Worm (Caenorhabditis elegans): ENCODE data around the gene noah-2.

noah-2 gene

ce11 chrIV:14072011-14072649 is 18.9 kb upstream of the noah-2 start:
- 0 out of 2 replicates have a peak, but pooled peaks have one; percentile 47 for TF ChIP-seq cebp-2 (GFP tag; IDR thresholded peaks at IDR 0.05)
- TF ChIP-seq ztf-6 (GFP tag; IDR thresholded peaks at IDR 0.05) = no peak
- TF ChIP-seq ZK185.1 (tag; optimal IDR thresholded peaks at IDR 0.05; ENCODE audit: poor library complexity, severe bottlenecking) = no peak
- TF ChIP-seq hlh-12 (tag; optimal IDR thresholded peaks at IDR 0.05) = no peak
- TF ChIP-seq nhr-90 (tag; optimal IDR thresholded peaks at IDR 0.05) = no peak
- TF ChIP-seq ztf-25 (GFP tag; IDR thresholded peaks at IDR 0.05) = no peak
- TF ChIP-seq zfh-2 (GFP tag; conservative IDR thresholded peaks at IDR 0.05) = peak; percentile 72
- TF ChIP-seq mel-28 (tag; optimal IDR thresholded peaks at IDR 0.05; ENCODE audit: borderline replicate concordance) = no peak
- TF ChIP-seq lir-1 (GFP tag; conservative IDR thresholded peaks at IDR 0.05) = no peak
- no peak for TF ChIP-seq ztf-28 (GFP tag; IDR thresholded peaks at IDR 0.05)
- no peak for TF ChIP-seq tbx-9 (tag; optimal IDR thresholded peaks at IDR 0.05; ENCODE audit: borderline replicate concordance)
- no peak for TF ChIP-seq nhr-120 (GFP tag; IDR thresholded peaks at IDR 0.05)
- peak; percentile 3 for TF ChIP-seq ceh-79 (tag; optimal IDR thresholded peaks at IDR 0.05)
- peak; percentile 25 for TF ChIP-seq tlf-1 (GFP tag; optimal IDR thresholded peaks at IDR 0.05)
- TF ChIP-seq aptf-2 (GFP tag; conservative IDR thresholded peaks at IDR 0.05) = no peak
- TF ChIP-seq K11D2.4 (GFP tag; IDR thresholded peaks at IDR 0.05) = no peak
- TF ChIP-seq bed-1 (GFP tag; IDR thresholded peaks at IDR 0.05) = no peak
- TF ChIP-seq ztf-18 (tag; optimal IDR thresholded peaks at IDR 0.05) = no peak
- TF ChIP-seq hsf-1 (GFP tag; IDR thresholded peaks at IDR 0.05) = no peak
- no peak for TF ChIP-seq madf-8 (GFP tag; conservative IDR thresholded peaks at IDR 0.05)
- no peak for TF ChIP-seq akir-1 (GFP tag; optimal IDR thresholded peaks at IDR 0.05)
- no peak for TF ChIP-seq nfya-1 (tag; optimal IDR thresholded peaks at IDR 0.05; ENCODE audit: borderline replicate concordance, insufficient read depth)
- TF ChIP-seq B0336.3 (GFP tag; IDR thresholded peaks at IDR 0.05) = no peak
- no peak for TF ChIP-seq rpc-1 (optimal IDR thresholded peaks at IDR 0.05)
- TF ChIP-seq rpc-1 (tag; optimal IDR thresholded peaks at IDR 0.05) = no peak
- no peak for TF ChIP-seq C06A6.2 (GFP tag; conservative IDR thresholded peaks at IDR 0.05)
- 0 out of 2 replicates have a peak, but pooled peaks have one; percentile 20 for TF ChIP-seq nfyb-1 (GFP tag; IDR thresholded peaks at IDR 0.05)
- no peak for TF ChIP-seq ztf-26 (tag; optimal IDR thresholded peaks at IDR 0.05)
- TF ChIP-seq Y67H2A.10 (GFP tag; conservative IDR thresholded peaks at IDR 0.05) = no peak
- TF ChIP-seq Y56A3A.18 (GFP tag; IDR thresholded peaks at IDR 0.05) = no peak
- TF ChIP-seq nhr-179 (tag; optimal IDR thresholded peaks at IDR 0.05) = no peak
- no peak for TF ChIP-seq bed-2 (GFP tag; IDR thresholded peaks at IDR 0.05)
- TF ChIP-seq hlh-26 (GFP tag; conservative IDR thresholded peaks at IDR 0.05) = no peak
- TF ChIP-seq egrh-3 (GFP tag; IDR thresholded peaks at IDR 0.05) = peak; percentile 42; the same call in 1 of the 2 replicates
- no peak for TF ChIP-seq mxl-1 (tag; optimal IDR thresholded peaks at IDR 0.05)
- no peak for TF ChIP-seq F39B2.1 (GFP tag; IDR thresholded peaks at IDR 0.05)
- TF ChIP-seq him-1 (tag; optimal IDR thresholded peaks at IDR 0.05) = no peak
- no peak for TF ChIP-seq ztf-22 (GFP tag; optimal IDR thresholded peaks at IDR 0.05)
- TF ChIP-seq gei-17 (GFP tag; optimal IDR thresholded peaks at IDR 0.05) = no peak
- no peak for TF ChIP-seq ztf-3 (GFP tag; optimal IDR thresholded peaks at IDR 0.05)
- TF ChIP-seq lsl-1 (GFP tag; optimal IDR thresholded peaks at IDR 0.05) = no peak
- no peak for TF ChIP-seq madf-3 (GFP tag; IDR thresholded peaks at IDR 0.05)
- no peak for TF ChIP-seq hmg-20 (GFP tag; IDR thresholded peaks at IDR 0.05)
- no peak for TF ChIP-seq dox-1 (GFP tag; IDR thresholded peaks at IDR 0.05)
- peak; percentile 29; the same call in 1 of the 2 replicates for TF ChIP-seq attf-6 (GFP tag; IDR thresholded peaks at IDR 0.05)
- TF ChIP-seq lag-1 (GFP tag; IDR thresholded peaks at IDR 0.05) = no peak
- no peak for TF ChIP-seq F49E8.2 (tag; optimal IDR thresholded peaks at IDR 0.05; ENCODE audit: insufficient read depth)
- no peak for TF ChIP-seq K12H6.12 (tag; optimal IDR thresholded peaks at IDR 0.05)
- TF ChIP-seq tbp1 (GFP tag; optimal IDR thresholded peaks at IDR 0.05) = no peak

All from whole organism, young adult.